Fruit fly (Drosophila melanogaster): ENCODE results near the gene bumpel.

DNA sequence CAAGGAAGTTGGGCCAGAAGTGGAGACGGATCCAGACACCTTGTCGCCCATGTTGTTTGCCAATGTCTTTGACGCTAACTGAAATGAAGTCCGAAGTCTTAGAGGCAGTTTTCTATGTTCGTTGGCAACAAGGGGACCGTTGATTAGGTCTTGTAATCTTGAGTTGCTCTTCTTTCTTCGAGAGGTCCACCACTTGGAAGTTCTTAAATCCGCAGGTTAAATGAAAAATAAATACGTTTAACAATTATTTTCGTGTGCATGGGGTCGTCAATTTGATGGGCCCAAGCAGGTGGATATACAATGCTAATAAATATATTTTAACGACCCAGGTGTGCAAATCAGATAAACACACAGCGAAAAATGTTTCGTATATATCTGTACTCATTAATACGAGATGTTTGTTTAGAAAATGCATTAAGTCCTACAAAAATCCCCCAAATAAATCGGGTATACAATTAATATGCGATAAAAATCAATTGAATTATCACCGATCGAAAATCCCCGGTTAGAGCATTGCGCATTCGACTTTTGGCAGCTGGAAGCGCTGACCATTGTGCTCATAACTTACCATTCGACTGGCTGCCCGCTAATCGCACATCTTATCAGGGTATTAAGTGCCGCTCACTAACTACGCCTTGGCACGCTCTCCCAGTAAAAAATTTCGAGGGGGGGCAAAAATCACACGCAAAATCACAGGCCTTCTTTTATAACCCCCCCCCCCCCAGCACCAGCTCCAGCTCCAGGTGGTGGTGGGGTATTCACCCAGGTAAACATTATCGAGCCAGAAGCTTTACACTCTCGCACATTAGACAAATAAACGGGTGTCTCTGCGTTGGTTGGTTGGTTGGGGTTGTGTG is 42.3 kb upstream of the bumpel start, which contains the start of gene PGRP-LB:
- TF ChIP-seq Lpt (GFP tag; optimal IDR thresholded peaks at IDR 0.05): no peak
- no peak for TF ChIP-seq CG7368 (GFP tag; optimal IDR thresholded peaks at IDR 0.05)
- TF ChIP-seq svp (GFP tag): peak; percentile 75
- no peak for TF ChIP-seq CG15336 (GFP tag; IDR thresholded peaks at IDR 0.05)
- TF ChIP-seq CG9139 (GFP tag; optimal IDR thresholded peaks at IDR 0.05): no peak
- no peak for TF ChIP-seq cyc (GFP tag; optimal IDR thresholded peaks at IDR 0.05)
- no peak for TF ChIP-seq CG11762 (GFP tag; optimal IDR thresholded peaks at IDR 0.05; ENCODE audit: insufficient read depth)
